Worm (Caenorhabditis elegans): ENCODE data around the gene T22B7.8.

Gene T22B7.8

ce11 chrX:5661179-5661578, 29.5 kb downstream of the T22B7.8 start:
- TF ChIP-seq ceh-14 (tag; optimal IDR thresholded peaks at IDR 0.05) = no peak
- TF ChIP-seq K02D7.2 (tag; optimal IDR thresholded peaks at IDR 0.05) = no peak
- no peak for TF ChIP-seq che-1 (tag; optimal IDR thresholded peaks at IDR 0.05)
- TF ChIP-seq hlh-6 (tag; optimal IDR thresholded peaks at IDR 0.05) = no peak
- no peak for TF ChIP-seq nhr-11 (tag; optimal IDR thresholded peaks at IDR 0.05)
- TF ChIP-seq sox-2 (GFP tag; IDR thresholded peaks at IDR 0.05) = no peak
- TF ChIP-seq ttx-3 (tag; optimal IDR thresholded peaks at IDR 0.05) = no peak
- TF ChIP-seq eyg-1 (tag; optimal IDR thresholded peaks at IDR 0.05) = no peak
- no peak for TF ChIP-seq ztf-16 (tag; optimal IDR thresholded peaks at IDR 0.05)

ce11 chrX:5663537-5663936, 31.8 kb downstream of the T22B7.8 start, which contains the start of gene egl-13:
Gene egl-13, plus strand, starts transcription at chrX:5663837.
- TF ChIP-seq sox-2 (GFP tag; IDR thresholded peaks at IDR 0.05) (no peak), ceh-9 (tag; optimal IDR thresholded peaks at IDR 0.05) (no peak), ets-4 (tag; optimal IDR thresholded peaks at IDR 0.05) (no peak), pqm-1 (tag; optimal IDR thresholded peaks at IDR 0.05) (no peak), Y22D7AL.16 (tag; optimal IDR thresholded peaks at IDR 0.05) (no peak), tbx-2 (tag; optimal IDR thresholded peaks at IDR 0.05) (no peak), ttx-3 (tag; optimal IDR thresholded peaks at IDR 0.05) (no peak), hlh-8 (tag; optimal IDR thresholded peaks at IDR 0.05) (no peak), fkh-10 (GFP tag; optimal IDR thresholded peaks at IDR 0.05) (no peak), dmd-4 (tag; optimal IDR thresholded peaks at IDR 0.05; ENCODE audit: borderline replicate concordance) (no peak), T23F11.4 (GFP tag; optimal IDR thresholded peaks at IDR 0.05) (no peak), pat-9 (tag; optimal IDR thresholded peaks at IDR 0.05) (no peak), hlh-15 (tag; optimal IDR thresholded peaks at IDR 0.05) (no peak), pha-4 (tag; optimal IDR thresholded peaks at IDR 0.05) (no peak), tbx-7 (tag; optimal IDR thresholded peaks at IDR 0.05) (no peak), mec-3 (tag; optimal IDR thresholded peaks at IDR 0.05; ENCODE audit: borderline replicate concordance) (no peak), ceh-18 (tag; optimal IDR thresholded peaks at IDR 0.05) (no peak), fax-1 (tag; optimal IDR thresholded peaks at IDR 0.05) (no peak), sox-4 (tag; optimal IDR thresholded peaks at IDR 0.05) (no peak)

- TF ChIP-seq ceh-30 (tag; optimal IDR thresholded peaks at IDR 0.05) (no peak), hlh-15 (tag; optimal IDR thresholded peaks at IDR 0.05) (no peak), C38D4.7 (GFP tag; optimal IDR thresholded peaks at IDR 0.05) (no peak), hlh-13 (GFP tag; optimal IDR thresholded peaks at IDR 0.05) (no peak), unc-42 (tag; optimal IDR thresholded peaks at IDR 0.05) (no peak), odd-2 (tag; optimal IDR thresholded peaks at IDR 0.05) (no peak), ztf-16 (tag; optimal IDR thresholded peaks at IDR 0.05) (no peak), pha-4 (tag; optimal IDR thresholded peaks at IDR 0.05) (no peak), nhr-11 (tag; optimal IDR thresholded peaks at IDR 0.05) (no peak), ceh-22 (tag; optimal IDR thresholded peaks at IDR 0.05) (no peak), elt-4 (tag; optimal IDR thresholded peaks at IDR 0.05) (no peak), ets-4 (tag; optimal IDR thresholded peaks at IDR 0.05) (no peak), sox-4 (tag; optimal IDR thresholded peaks at IDR 0.05) (no peak), syd-9 (tag; optimal IDR thresholded peaks at IDR 0.05) (no peak), rnt-1 (tag; optimal IDR thresholded peaks at IDR 0.05) (no peak), tbx-7 (tag; optimal IDR thresholded peaks at IDR 0.05) (no peak)
These were observed 38.0 kb downstream of the T22B7.8 start for ce11 chrX:5669733-5670132.

ce11 chrX:5670829-5671228, 39.1 kb downstream of the T22B7.8 start:
- no peak for TF ChIP-seq ama-1 (optimal IDR thresholded peaks at IDR 0.05)
- TF ChIP-seq lin-11 (tag; optimal IDR thresholded peaks at IDR 0.05) = no peak
- no peak for TF ChIP-seq ceh-34 (tag; optimal IDR thresholded peaks at IDR 0.05)
- no peak for TF ChIP-seq ceh-6 (GFP tag; optimal IDR thresholded peaks at IDR 0.05)
- no peak for TF ChIP-seq ref-2 (tag; optimal IDR thresholded peaks at IDR 0.05)
- TF ChIP-seq pqm-1 (tag; optimal IDR thresholded peaks at IDR 0.05) = no peak
- no peak for TF ChIP-seq sox-2 (GFP tag; IDR thresholded peaks at IDR 0.05)
- no peak for TF ChIP-seq tbx-7 (tag; optimal IDR thresholded peaks at IDR 0.05)

Measured in whole organism, late embryonic.